Fruit fly (Drosophila melanogaster): Measurements from ENCODE around the gene MRG15.

DNA sequence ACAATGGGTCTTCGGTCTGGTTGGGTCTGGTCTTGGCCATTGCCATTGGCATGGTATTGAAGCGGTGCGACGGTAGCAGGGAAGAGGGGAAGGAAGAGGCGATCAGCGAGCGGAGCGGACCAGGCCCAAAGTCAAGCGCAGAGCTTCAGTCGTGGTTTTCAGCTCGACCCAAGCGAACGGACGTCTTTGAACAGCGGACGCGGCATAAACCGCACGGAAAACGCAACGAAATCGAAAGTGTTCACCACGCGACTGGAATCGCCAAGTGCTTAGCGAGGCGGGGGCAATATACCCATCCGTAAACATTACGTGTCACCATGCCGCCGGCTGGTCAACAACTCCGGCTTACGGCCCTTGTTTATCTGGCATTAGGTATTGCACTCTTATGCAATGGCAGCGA, 38.4 kb upstream of the MRG15 start, which contains the start of gene CG14866:
- TF ChIP-seq psq (optimal IDR thresholded peaks at IDR 0.05) = no peak
- no peak for TF ChIP-seq pan (optimal IDR thresholded peaks at IDR 0.05)
- TF ChIP-seq EcR (GFP tag; optimal IDR thresholded peaks at IDR 0.05) = no peak
- TF ChIP-seq Dll (optimal IDR thresholded peaks at IDR 0.05) = no peak
- no peak for TF ChIP-seq usp (GFP tag; optimal IDR thresholded peaks at IDR 0.05)
